Fruit fly (Drosophila melanogaster) whole organism, embryonic: ENCODE measurements around the gene DCTN6-p27.

ENCODE experiments used
- Asciz ChIP-seq: fragments of 200-800 bp; sonication (Bioruptor generic); optimal IDR thresholded peaks from 2 replicates; lab custom pipeline; 2017; ENCODE audit warnings: missing biosample characterization, mild to moderate bottlenecking, missing genetic modification characterization, missing genetic modification reagents
- CG11085 ChIP-seq: fragments of 200-800 bp; sonication (Bioruptor generic); IDR thresholded peaks from 2 replicates; pipeline ENCODE4 v1.3.6; 2022; ENCODE audit warnings: missing biosample characterization, missing genetic modification characterization
- CG11093 ChIP-seq: fragments of 200-800 bp; sonication (Bioruptor generic); IDR thresholded peaks from 3 replicates; pipeline ENCODE4 v1.3.6; 2022; ENCODE audit warnings: missing biosample characterization, missing genetic modification characterization
- CG11504 ChIP-seq: fragments of 200-800 bp; sonication (Bioruptor generic); optimal IDR thresholded peaks from 3 replicates; lab custom pipeline; 2019; ENCODE audit warnings: missing biosample characterization, mild to moderate bottlenecking, missing genetic modification characterization, moderate library complexity
- CG12071 ChIP-seq: fragments of 200-800 bp; sonication (Bioruptor generic); optimal IDR thresholded peaks from 3 replicates; lab custom pipeline; 2018; ENCODE audit warnings: missing biosample characterization, mild to moderate bottlenecking, missing genetic modification characterization
- CG12236 ChIP-seq: fragments of 200-800 bp; sonication (Bioruptor generic); optimal IDR thresholded peaks from 2 replicates; lab custom pipeline; 2016; ENCODE audit warnings: missing biosample characterization, missing genetic modification characterization
- CG14860 ChIP-seq: fragments of 200-800 bp; sonication (Bioruptor generic); IDR thresholded peaks from 3 replicates; pipeline ENCODE4 v1.3.6; 2022; ENCODE audit warnings: missing biosample characterization, missing genetic modification characterization; ENCODE audit not compliant: partially characterized antibody
- CG15011 ChIP-seq: fragments of 200-800 bp; sonication (Bioruptor generic); optimal IDR thresholded peaks from 3 replicates; lab custom pipeline; 2018; ENCODE audit warnings: missing biosample characterization, mild to moderate bottlenecking, missing genetic modification characterization
- CG16779 ChIP-seq: fragments of 200-800 bp; sonication (Bioruptor generic); IDR thresholded peaks from 2 replicates; pipeline ENCODE4 v1.3.6; 2022; ENCODE audit warnings: missing biosample characterization, missing genetic modification characterization
- CG18262 ChIP-seq: fragments of 200-800 bp; optimal IDR thresholded peaks from 3 replicates; lab custom pipeline; 2019; ENCODE audit warnings: missing biosample characterization, mild to moderate bottlenecking, missing genetic modification characterization, moderate library complexity
- CG1832 ChIP-seq: fragments of 200-800 bp; sonication (Bioruptor generic); optimal IDR thresholded peaks from 2 replicates; lab custom pipeline; 2017; ENCODE audit warnings: missing biosample characterization, mild to moderate bottlenecking, missing genetic modification characterization, inconsistent platforms
- CG2116 ChIP-seq: fragments of 200-800 bp; sonication (Bioruptor generic); optimal IDR thresholded peaks from 3 replicates; lab custom pipeline; 2018; ENCODE audit warnings: missing biosample characterization, mild to moderate bottlenecking, missing genetic modification characterization
- CG2129 ChIP-seq: fragments of 200-800 bp; sonication (Bioruptor generic); IDR thresholded peaks from 2 replicates; pipeline ENCODE4 v1.3.6; 2022; ENCODE audit warnings: missing biosample characterization, missing genetic modification characterization; ENCODE audit not compliant: partially characterized antibody
- CG33213 ChIP-seq: fragments of 200-800 bp; sonication (Bioruptor generic); optimal IDR thresholded peaks from 3 replicates; lab custom pipeline; 2016; ENCODE audit warnings: missing biosample characterization, missing genetic modification characterization
- CG33557 ChIP-seq: fragments of 200-800 bp; sonication (Bioruptor generic); optimal IDR thresholded peaks from 2 replicates; lab custom pipeline; 2019; ENCODE audit warnings: missing biosample characterization, mild to moderate bottlenecking, missing genetic modification characterization, moderate library complexity
- CG34422 ChIP-seq: fragments of 200-800 bp; sonication (Bioruptor generic); IDR thresholded peaks from 3 replicates; pipeline ENCODE4 v1.3.6; 2022; ENCODE audit warnings: missing biosample characterization, missing genetic modification characterization
- CG42726 ChIP-seq: fragments of 200-800 bp; sonication (Bioruptor generic); IDR thresholded peaks from 2 replicates; pipeline ENCODE4 v1.3.6; 2022; ENCODE audit warnings: missing biosample characterization, missing genetic modification characterization; ENCODE audit not compliant: partially characterized antibody
- CG4424 ChIP-seq: fragments of 200-800 bp; sonication (Bioruptor generic); optimal IDR thresholded peaks from 3 replicates; lab custom pipeline; 2016; ENCODE audit warnings: missing biosample characterization, missing genetic modification characterization
- CG5953 ChIP-seq: fragments of 200-800 bp; sonication (Bioruptor generic); IDR thresholded peaks from 2 replicates; pipeline ENCODE4 v1.3.6; 2022; ENCODE audit warnings: missing biosample characterization, missing genetic modification characterization
- CG7556 ChIP-seq: fragments of 200-800 bp; sonication (Bioruptor generic); optimal IDR thresholded peaks from 2 replicates; lab custom pipeline; 2017; ENCODE audit warnings: missing biosample characterization, mild to moderate bottlenecking, missing genetic modification characterization
- CG8290 ChIP-seq, 3 experiments: fragments of 200-800 bp; sonication (Bioruptor generic); optimal IDR thresholded peaks; 2 replicates each; lab custom pipeline; 2016 to 2019; ENCODE audit warnings: missing biosample characterization in 3 of 3, missing genetic modification characterization in 3 of 3, mild to moderate bottlenecking in 2 of 3, moderate library complexity in 1 of 3
- Dad ChIP-seq: fragments of 200-800 bp; sonication (Bioruptor generic); optimal IDR thresholded peaks from 3 replicates; lab custom pipeline; 2016; ENCODE audit warnings: missing biosample characterization, missing genetic modification characterization
- HLHmδ ChIP-seq: fragments of 200-800 bp; sonication (Bioruptor generic); optimal IDR thresholded peaks from 2 replicates; lab custom pipeline; 2018; ENCODE audit warnings: missing biosample characterization, mild to moderate bottlenecking, missing genetic modification characterization, moderate library complexity
- MBD-R2 ChIP-seq: fragments of 200-800 bp; sonication (Bioruptor generic); IDR thresholded peaks from 2 replicates; pipeline ENCODE4 v1.3.6; 2022; ENCODE audit warnings: missing biosample characterization, missing genetic modification characterization
- MESR4 ChIP-seq: fragments of 200-800 bp; sonication (Bioruptor generic); optimal IDR thresholded peaks from 2 replicates; lab custom pipeline; 2018; ENCODE audit warnings: missing biosample characterization, mild to moderate bottlenecking, missing genetic modification characterization, moderate library complexity
- MTF-1 ChIP-seq: fragments of 200-800 bp; sonication (Bioruptor generic); optimal IDR thresholded peaks from 2 replicates; lab custom pipeline; 2018; ENCODE audit warnings: missing biosample characterization, mild to moderate bottlenecking, missing genetic modification characterization, borderline replicate concordance
- Max ChIP-seq: fragments of 200-800 bp; sonication (Bioruptor generic); optimal IDR thresholded peaks from 2 replicates; lab custom pipeline; 2016; ENCODE audit warnings: missing biosample characterization, mild to moderate bottlenecking, missing genetic modification characterization
- Mes4 ChIP-seq: fragments of 200-800 bp; sonication (Bioruptor generic); optimal IDR thresholded peaks from 2 replicates; lab custom pipeline; 2016; ENCODE audit warnings: missing biosample characterization, missing genetic modification characterization
- NfI ChIP-seq: fragments of 200-800 bp; sonication (Bioruptor generic); optimal IDR thresholded peaks from 3 replicates; lab custom pipeline; 2018; ENCODE audit warnings: missing biosample characterization, mild to moderate bottlenecking, missing genetic modification characterization, moderate library complexity
- Six4 ChIP-seq: fragments of 200-800 bp; sonication (Bioruptor generic); optimal IDR thresholded peaks from 2 replicates; lab custom pipeline; 2016; ENCODE audit warnings: missing biosample characterization, missing genetic modification characterization
- ash1 ChIP-seq: fragments of 200-800 bp; sonication (Bioruptor generic); optimal IDR thresholded peaks from 2 replicates; lab custom pipeline; 2018; ENCODE audit warnings: missing biosample characterization, mild to moderate bottlenecking, missing genetic modification characterization
- br ChIP-seq: fragments of >200 bp; optimal IDR thresholded peaks from 2 replicates; lab custom pipeline; 2017
- bsh ChIP-seq, 2 experiments: fragments of 200-800 bp; sonication (Bioruptor generic); optimal IDR thresholded peaks; 2 replicates each; lab custom pipeline; 2017 to 2018; ENCODE audit warnings: mild to moderate bottlenecking in 2 of 2, missing biosample characterization in 2 of 2, missing genetic modification characterization in 2 of 2, moderate library complexity in 1 of 2
- cato ChIP-seq: fragments of 200-800 bp; sonication (Bioruptor generic); optimal IDR thresholded peaks from 2 replicates; lab custom pipeline; 2016; ENCODE audit warnings: missing biosample characterization, missing genetic modification characterization, borderline replicate concordance
- chn ChIP-seq: fragments of 200-800 bp; sonication (Bioruptor generic); optimal IDR thresholded peaks from 2 replicates; lab custom pipeline; 2016; ENCODE audit warnings: missing biosample characterization, missing genetic modification characterization
- crp ChIP-seq, 2 experiments: fragments of 200-800 bp; sonication (Bioruptor generic); optimal IDR thresholded peaks; 2 replicates in 1 of 2; 3 replicates in 1 of 2; lab custom pipeline; 2017; ENCODE audit warnings: missing biosample characterization in 2 of 2, missing genetic modification characterization in 2 of 2, mild to moderate bottlenecking in 1 of 2, moderate library complexity in 1 of 2
- en ChIP-seq: fragments of 200-800 bp; sonication (Bioruptor generic); optimal IDR thresholded peaks from 2 replicates; lab custom pipeline; 2016; ENCODE audit warnings: missing biosample characterization, missing genetic modification characterization
- fd96Cb ChIP-seq: fragments of 200-800 bp; sonication (Bioruptor generic); optimal IDR thresholded peaks from 2 replicates; lab custom pipeline; 2018; ENCODE audit warnings: missing biosample characterization, mild to moderate bottlenecking, missing genetic modification characterization, moderate library complexity
- ind ChIP-seq: fragments of 200-800 bp; sonication (Bioruptor generic); optimal IDR thresholded peaks from 3 replicates; lab custom pipeline; 2016; ENCODE audit warnings: missing biosample characterization, missing genetic modification characterization
- lov ChIP-seq, 2 experiments: fragments of 200-800 bp in 1 of 2; fragments of >200 bp in 1 of 2; sonication (Bioruptor generic) in 1 of 2; IDR thresholded peaks in 1 of 2; optimal IDR thresholded peaks in 1 of 2; 2 replicates in 1 of 2; 3 replicates in 1 of 2; pipeline versions ENCODE4 v1.3.6 to Lab custom; 2017 to 2022; ENCODE audit warnings: missing biosample characterization in 1 of 2, missing genetic modification characterization in 1 of 2
- nom ChIP-seq: fragments of 200-800 bp; sonication (Bioruptor generic); optimal IDR thresholded peaks from 2 replicates; lab custom pipeline; 2017; ENCODE audit warnings: missing biosample characterization, missing genetic modification characterization, mild to moderate bottlenecking, moderate library complexity, missing genetic modification reagents
- onecut ChIP-seq: fragments of 200-800 bp; sonication (Bioruptor generic); IDR thresholded peaks from 2 replicates; pipeline ENCODE4 v1.3.6; 2022; ENCODE audit warnings: missing biosample characterization, missing genetic modification characterization
- sc ChIP-seq, 3 experiments: fragments of >200 bp in 2 of 3; fragments of 200-800 bp in 1 of 3; sonication (Bioruptor generic) in 1 of 3; optimal IDR thresholded peaks; 2 replicates in 2 of 3; 3 replicates in 1 of 3; lab custom pipeline; 2017; ENCODE audit warnings: mild to moderate bottlenecking in 1 of 3, missing biosample characterization in 1 of 3, missing genetic modification characterization in 1 of 3, missing genetic modification reagents in 1 of 3
- unc-4 ChIP-seq: fragments of 200-800 bp; sonication (Bioruptor generic); IDR thresholded peaks from 2 replicates; pipeline ENCODE4 v1.3.6; 2022; ENCODE audit warnings: missing biosample characterization, missing genetic modification characterization; ENCODE audit not compliant: partially characterized antibody
- wor ChIP-seq: fragments of 200-800 bp; sonication (Bioruptor generic); IDR thresholded peaks from 2 replicates; pipeline ENCODE4 v1.3.6; 2022; ENCODE audit warnings: missing biosample characterization, missing genetic modification characterization
- zfh2 ChIP-seq: fragments of 200-800 bp; sonication (Bioruptor generic); optimal IDR thresholded peaks from 2 replicates; lab custom pipeline; 2016; ENCODE audit warnings: missing biosample characterization, missing genetic modification characterization

The DCTN6-p27 gene

DNA sequence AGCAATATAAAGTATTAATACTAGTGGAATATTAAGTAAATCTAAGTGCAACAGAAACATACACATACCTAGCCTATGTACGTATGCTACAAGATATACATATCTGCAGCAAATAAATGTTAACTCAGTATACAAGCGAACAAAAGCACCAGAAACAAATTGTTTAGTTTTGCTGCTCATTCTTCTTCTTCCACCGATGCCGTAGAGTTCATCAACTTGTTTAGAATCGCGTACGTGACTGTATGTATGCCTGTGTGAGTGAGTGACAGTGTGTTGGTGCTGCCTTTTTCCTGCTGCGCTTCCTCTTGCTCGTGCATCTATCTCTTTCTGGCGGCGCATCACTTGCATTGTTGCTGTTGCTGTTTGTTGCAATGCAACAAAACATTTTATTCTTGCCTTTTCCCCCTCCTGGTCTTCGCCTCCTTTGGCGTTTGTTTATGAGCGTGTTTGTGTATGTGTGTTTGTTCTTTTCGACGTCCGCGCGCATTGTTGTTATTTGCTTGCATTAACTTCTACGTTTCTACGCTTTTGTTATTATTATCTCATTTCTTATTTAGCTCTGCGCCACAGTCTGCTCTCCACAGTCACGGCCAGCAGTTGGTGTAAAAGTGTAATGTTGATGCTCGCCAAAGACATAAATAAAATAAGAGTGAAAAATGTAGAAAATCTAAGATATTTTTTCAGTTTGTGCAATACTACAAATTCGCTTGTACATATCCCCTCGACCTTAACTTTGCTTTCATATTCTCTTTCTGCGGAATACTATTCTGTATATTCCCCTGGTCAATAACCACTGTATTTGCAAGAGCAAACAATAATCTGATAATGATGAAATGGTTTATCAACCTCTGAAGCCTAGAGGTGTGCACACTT is 26.8 kb downstream of the DCTN6-p27 start (continued):
- TF ChIP-seq CG33213 (GFP tag; lab: Kevin White, UChicago) (no peak), CG42726 (GFP tag; lab: Robert Waterston, UW) (no peak), CG7556 (GFP tag; lab: Kevin White, UChicago) (peak; percentile 32), Max (no peak), CG5953 (GFP tag; lab: Robert Waterston, UW) (no peak), fd96Cb (tag; lab: Kevin White, UChicago) (peak; percentile 46), MESR4 (GFP tag; lab: Kevin White, UChicago) (no peak), br (lab: Kevin White, UChicago) (no peak), CG12236 (peak; percentile 17), CG15011 (GFP tag; lab: Kevin White, UChicago) (no peak), CG33557 (peak; percentile 46), zfh2 (GFP tag; lab: Kevin White, UChicago) (no peak), unc-4 (no peak), lov (optimal IDR thresholded peaks at IDR 0.05; lab: Kevin White, UChicago) (no peak), lov (GFP tag; IDR thresholded peaks at IDR 0.05; lab: Robert Waterston, UW) (0 out of 3 replicates have a peak, but pooled peaks have one; percentile 35), en (GFP tag; lab: Kevin White, UChicago) (no peak), CG11093 (GFP tag; lab: Robert Waterston, UW) (peak; percentile 41; the same call in 1 of the 3 replicates), onecut (GFP tag; lab: Robert Waterston, UW) (no peak), cato (GFP tag; lab: Kevin White, UChicago) (no peak), MTF-1 (GFP tag; lab: Kevin White, UChicago) (no peak), Mes4 (no peak), Six4 (GFP tag; lab: Kevin White, UChicago) (peak; percentile 15), CG11085 (GFP tag; lab: Robert Waterston, UW) (no peak), CG14860 (GFP tag; lab: Robert Waterston, UW) (no peak), CG12071 (GFP tag; lab: Kevin White, UChicago) (no peak), MBD-R2 (GFP tag; lab: Robert Waterston, UW) (no peak), crp (GFP tag; optimal IDR thresholded peaks at IDR 0.05; lab: Kevin White, UChicago) (no peak), CG18262 (tag; lab: Kevin White, UChicago) (peak; percentile 49), CG8290 (GFP tag; optimal IDR thresholded peaks at IDR 0.05; lab: Kevin White, UChicago) (no peak), CG8290 (tag; optimal IDR thresholded peaks at IDR 0.05; lab: Kevin White, UChicago) (peak in 1 of 2 experiments; percentile 27), NfI (GFP tag; lab: Kevin White, UChicago) (peak; percentile 39), CG1832 (GFP tag; lab: Kevin White, UChicago) (peak; percentile 40), nom (GFP tag; lab: Kevin White, UChicago) (no peak), Dad (GFP tag; lab: Kevin White, UChicago) (no peak), HLHmδ (no peak), CG11504 (tag; lab: Kevin White, UChicago) (peak; percentile 43), chn (GFP tag; lab: Kevin White, UChicago) (peak; percentile 25), CG2129 (GFP tag; lab: Robert Waterston, UW) (no peak), ash1 (GFP tag; lab: Kevin White, UChicago) (no peak), Asciz (GFP tag; lab: Kevin White, UChicago) (peak; percentile 16), CG4424 (GFP tag; lab: Kevin White, UChicago) (peak; percentile 60), bsh (GFP tag; optimal IDR thresholded peaks at IDR 0.05; lab: Kevin White, UChicago) (peak in 1 of 2 experiments; percentile 48), CG2116 (GFP tag; lab: Kevin White, UChicago) (peak; percentile 33), ind (GFP tag; lab: Kevin White, UChicago) (peak; percentile 58), CG34422 (no peak), wor (GFP tag; lab: Robert Waterston, UW) (no peak), sc (optimal IDR thresholded peaks at IDR 0.05; lab: Kevin White, UChicago) (no peak), sc (GFP tag; optimal IDR thresholded peaks at IDR 0.05; lab: Kevin White, UChicago) (peak; percentile 13), CG16779 (no peak)
